Worm (Caenorhabditis elegans) whole organism, L3 larva: ENCODE data around the gene fbxb-83.
A peak's percentile ranks its signal among the peaks of the same experiment; 100 is the strongest.

ENCODE experiments used
- R02D3.7 ChIP-seq: fragments of 150-350 bp; optimal IDR thresholded peaks from 2 replicates; lab custom pipeline; 2014; ENCODE audit warnings: missing biosample characterization, missing genetic modification characterization
- aly-2 ChIP-seq: fragments of 150-350 bp; optimal IDR thresholded peaks from 2 replicates; lab custom pipeline; 2014; ENCODE audit warnings: missing biosample characterization, missing genetic modification characterization
- ama-1 ChIP-seq: fragments of 150-350 bp; optimal IDR thresholded peaks from 2 replicates; lab custom pipeline; 2018
- ceh-16 ChIP-seq: sonication (generic microtip); optimal IDR thresholded peaks from 2 replicates; lab custom pipeline; 2017; ENCODE audit warnings: missing biosample characterization, missing genetic modification characterization
- ceh-28 ChIP-seq: fragments of 150-350 bp; optimal IDR thresholded peaks from 2 replicates; lab custom pipeline; 2014; ENCODE audit warnings: missing biosample characterization, missing genetic modification reagents, missing genetic modification characterization
- daf-12 ChIP-seq: fragments of 150-350 bp; optimal IDR thresholded peaks from 2 replicates; lab custom pipeline; 2014; ENCODE audit warnings: missing biosample characterization, missing genetic modification reagents, missing genetic modification characterization
- elt-1 ChIP-seq: fragments of 150-350 bp; optimal IDR thresholded peaks from 2 replicates; lab custom pipeline; 2014; ENCODE audit warnings: missing biosample characterization, missing genetic modification characterization
- elt-2 ChIP-seq: sonication (generic microtip); optimal IDR thresholded peaks from 2 replicates; lab custom pipeline; 2016; ENCODE audit warnings: missing genetic modification reagents, mild to moderate bottlenecking, missing genetic modification characterization, missing compliant biosample characterization
- fkh-10 ChIP-seq: sonication (generic microtip); optimal IDR thresholded peaks from 2 replicates; lab custom pipeline; 2017; ENCODE audit warnings: missing biosample characterization, missing genetic modification reagents, missing genetic modification characterization
- fkh-2 ChIP-seq: fragments of 150-350 bp; optimal IDR thresholded peaks from 2 replicates; lab custom pipeline; 2014; ENCODE audit warnings: missing biosample characterization, missing genetic modification reagents, missing genetic modification characterization
- fos-1 ChIP-seq: fragments of 150-350 bp; optimal IDR thresholded peaks from 2 replicates; lab custom pipeline; 2014; ENCODE audit warnings: missing biosample characterization, missing genetic modification characterization
- hmg-11 ChIP-seq: sonication (generic microtip); optimal IDR thresholded peaks from 2 replicates; lab custom pipeline; 2016; ENCODE audit warnings: missing genetic modification characterization, missing compliant biosample characterization
- jun-1 ChIP-seq: fragments of 150-350 bp; optimal IDR thresholded peaks from 2 replicates; lab custom pipeline; 2014; ENCODE audit warnings: missing biosample characterization, missing genetic modification reagents, missing genetic modification characterization
- lin-15B ChIP-seq: fragments of 150-350 bp; optimal IDR thresholded peaks from 2 replicates; lab custom pipeline; 2014; ENCODE audit warnings: missing biosample characterization, missing genetic modification characterization
- lin-39 ChIP-seq: fragments of 150-350 bp; optimal IDR thresholded peaks from 2 replicates; lab custom pipeline; 2018; ENCODE audit warnings: missing biosample characterization, missing genetic modification reagents, missing genetic modification characterization
- mdl-1 ChIP-seq: fragments of 150-350 bp; optimal IDR thresholded peaks from 2 replicates; lab custom pipeline; 2014; ENCODE audit warnings: missing biosample characterization, missing genetic modification characterization
- mml-1 ChIP-seq: fragments of 150-350 bp; sonication (generic microtip); optimal IDR thresholded peaks from 3 replicates; lab custom pipeline; 2014; ENCODE audit warnings: missing biosample characterization, missing genetic modification characterization
- nfya-1 ChIP-seq: sonication (generic microtip); optimal IDR thresholded peaks from 2 replicates; lab custom pipeline; 2017; ENCODE audit warnings: missing genetic modification characterization, mild to moderate bottlenecking, missing compliant biosample characterization, antibody characterized with exemption, moderate library complexity; ENCODE audit not compliant: insufficient read depth
- nhr-12 ChIP-seq: fragments of 150-350 bp; optimal IDR thresholded peaks from 2 replicates; lab custom pipeline; 2014; ENCODE audit warnings: missing biosample characterization, missing genetic modification characterization
- nhr-28 ChIP-seq: fragments of 150-350 bp; optimal IDR thresholded peaks from 2 replicates; lab custom pipeline; 2014; ENCODE audit warnings: missing biosample characterization, missing genetic modification characterization
- nhr-76 ChIP-seq: fragments of 150-350 bp; sonication (generic microtip); optimal IDR thresholded peaks from 5 replicates; lab custom pipeline; 2014; ENCODE audit warnings: missing biosample characterization, missing genetic modification characterization
- pha-4 ChIP-seq: fragments of 150-350 bp; optimal IDR thresholded peaks from 2 replicates; lab custom pipeline; 2014; ENCODE audit warnings: missing biosample characterization, missing genetic modification reagents, missing genetic modification characterization
- skn-1 ChIP-seq: fragments of 150-350 bp; optimal IDR thresholded peaks from 2 replicates; lab custom pipeline; 2014; ENCODE audit warnings: missing biosample characterization, missing genetic modification characterization
- zag-1 ChIP-seq: fragments of 150-350 bp; optimal IDR thresholded peaks from 2 replicates; lab custom pipeline; 2014; ENCODE audit warnings: missing biosample characterization, missing genetic modification characterization
- ztf-11 ChIP-seq: fragments of 150-350 bp; optimal IDR thresholded peaks from 2 replicates; lab custom pipeline; 2014; ENCODE audit warnings: missing biosample characterization, missing genetic modification characterization

fbxb-83 gene

DNA sequence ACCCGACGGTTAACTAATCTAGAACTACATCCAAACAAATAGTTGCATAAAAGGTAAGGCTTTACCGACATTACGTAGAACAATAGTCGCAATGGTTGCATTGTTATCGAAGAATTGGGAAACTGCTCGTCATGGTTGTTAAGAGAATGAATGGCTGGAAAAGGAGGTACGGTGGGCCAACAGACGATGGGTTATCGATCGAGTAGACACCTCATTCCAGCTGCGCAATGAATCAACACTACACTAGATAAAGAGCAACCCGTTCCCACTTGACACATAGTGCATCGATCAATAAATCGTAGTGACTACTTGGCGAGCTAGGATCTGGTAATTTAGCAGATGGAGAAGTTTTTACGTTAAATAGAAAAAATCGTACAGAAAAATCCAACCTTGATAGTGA lies at the start of gene fbxb-83, which contains the start of gene T17A3.12:
Gene fbxb-83 (minus strand): TSS at position 134 of the 400 bp plus-strand sequence.
Gene T17A3.12 (minus strand): TSS at position 101 of the 400 bp plus-strand sequence.
- no peak for TF ChIP-seq nfya-1 (tag; lab: Kevin White, UChicago)
- no peak for TF ChIP-seq mdl-1 (tag; lab: Kevin White, UChicago)
- no peak for TF ChIP-seq fos-1
- TF ChIP-seq elt-2 (tag; lab: Kevin White, UChicago), result no peak
- TF ChIP-seq ztf-11 (tag; lab: Kevin White, UChicago), result no peak

DNA sequence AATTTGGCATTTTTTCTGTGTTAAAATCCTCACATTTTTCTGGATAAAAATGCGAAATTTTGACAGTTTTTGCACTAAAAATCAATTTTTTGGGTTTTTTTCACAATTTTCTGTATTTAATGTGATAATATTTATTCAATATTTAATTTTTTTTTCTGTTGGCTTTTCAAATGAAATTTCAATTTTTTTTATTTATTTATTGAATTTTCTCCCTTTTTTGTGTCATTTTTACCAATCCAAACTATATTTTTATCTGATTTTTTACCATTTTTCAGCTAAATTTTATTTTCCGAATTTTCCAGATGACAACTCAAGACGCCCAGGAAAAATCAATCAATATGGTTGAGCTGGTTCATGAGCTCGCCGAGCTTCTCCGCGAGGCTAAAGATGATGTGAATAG lies 49.1 kb upstream of the fbxb-83 start, which contains the start of gene F40G9.17:
Gene F40G9.17 (plus strand): TSS at position 301 of the 400 bp plus-strand sequence.
- no peak for TF ChIP-seq fos-1
- no peak for TF ChIP-seq mml-1 (tag; lab: Kevin White, UChicago)
- TF ChIP-seq nfya-1 (tag; lab: Kevin White, UChicago), result no peak
- no peak for TF ChIP-seq nhr-12 (tag; lab: Kevin White, UChicago)
- no peak for TF ChIP-seq hmg-11 (tag; lab: Kevin White, UChicago)
- no peak for TF ChIP-seq lin-39 (tag; lab: Kevin White, UChicago)

DNA sequence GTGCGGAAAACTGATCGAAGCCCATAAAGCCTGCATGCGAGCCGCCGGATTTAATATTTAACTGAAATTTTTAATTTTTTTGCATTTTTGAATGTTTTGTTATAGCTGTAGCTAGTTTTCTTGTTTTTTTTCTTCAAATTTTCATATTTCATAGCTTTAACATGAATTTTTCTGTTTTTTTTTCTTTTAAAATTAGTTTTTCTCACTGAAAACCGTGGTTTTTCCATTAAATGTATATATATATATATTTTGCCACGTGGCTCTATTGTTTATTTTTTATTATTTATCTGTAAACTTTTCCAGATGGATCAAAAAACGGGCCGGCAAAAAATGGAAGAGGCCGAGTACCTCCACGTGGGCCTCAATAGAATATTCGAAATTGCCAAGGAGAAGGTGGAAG lies 46.8 kb upstream of the fbxb-83 start, which contains the start of gene sec-20:
Gene sec-20 (plus strand): TSS at position 301 of the 400 bp plus-strand sequence.
- TF ChIP-seq fkh-2 (tag; lab: Kevin White, UChicago) (no peak), fkh-10 (GFP tag; lab: Kevin White, UChicago) (no peak), ceh-16 (tag; lab: Kevin White, UChicago) (no peak), jun-1 (tag; lab: Kevin White, UChicago) (no peak), ama-1 (lab: Kevin White, UChicago) (no peak), nhr-28 (tag; lab: Kevin White, UChicago) (no peak), nfya-1 (tag; lab: Kevin White, UChicago) (no peak), elt-1 (tag; lab: Kevin White, UChicago) (no peak), nhr-76 (tag; lab: Kevin White, UChicago) (no peak)

DNA sequence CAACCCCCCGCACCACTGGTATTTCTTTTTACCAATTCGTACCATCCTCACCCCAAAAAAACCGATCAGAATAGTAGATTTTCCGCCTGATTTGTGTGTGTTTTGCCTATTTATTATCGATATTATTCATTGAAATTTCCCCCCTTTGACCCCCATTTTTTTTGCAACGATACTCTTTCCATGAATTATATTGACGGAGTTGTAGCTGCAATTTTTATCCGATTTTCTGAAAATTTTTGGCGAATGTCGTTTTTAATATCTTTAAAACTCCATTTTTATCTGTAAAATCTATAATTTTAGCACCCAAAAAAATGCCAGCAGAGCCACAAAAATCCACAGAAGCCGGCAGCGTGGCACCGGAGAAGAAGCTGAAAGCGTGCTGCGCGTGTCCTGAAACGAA lies 45.7 kb upstream of the fbxb-83 start, which contains the start of gene cox-17:
Gene cox-17 (plus strand): TSS at position 301 of the 400 bp plus-strand sequence.
- TF ChIP-seq zag-1 (tag; lab: Kevin White, UChicago), result no peak
- peak; percentile 6 for TF ChIP-seq elt-2 (tag; lab: Kevin White, UChicago)
- no peak for TF ChIP-seq skn-1 (tag; lab: Kevin White, UChicago)

DNA sequence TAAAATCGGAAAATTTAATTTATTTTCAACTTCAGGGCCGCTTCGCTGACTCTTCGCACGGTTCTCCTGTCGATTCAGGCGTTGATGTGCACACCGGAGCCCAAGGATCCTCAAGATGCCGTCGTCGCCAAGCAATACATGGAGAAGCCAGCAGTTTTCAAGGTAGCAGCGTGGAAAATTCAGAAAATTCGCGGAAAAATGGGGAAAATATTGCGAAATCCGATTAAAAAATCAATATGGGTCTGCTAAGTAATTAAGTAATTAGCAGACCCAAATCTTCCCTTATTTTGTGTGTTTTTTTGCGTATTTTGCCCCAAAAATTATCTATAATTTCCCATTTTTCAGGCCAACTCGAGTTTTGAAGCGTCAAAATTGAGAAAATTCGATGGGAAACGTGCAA lies 44.3 kb upstream of the fbxb-83 start:
- TF ChIP-seq aly-2 (tag; lab: Kevin White, UChicago) (no peak), ztf-11 (tag; lab: Kevin White, UChicago) (no peak), R02D3.7 (tag; lab: Kevin White, UChicago) (no peak), elt-1 (tag; lab: Kevin White, UChicago) (no peak), ceh-16 (tag; lab: Kevin White, UChicago) (no peak), nfya-1 (tag; lab: Kevin White, UChicago) (no peak), daf-12 (tag; lab: Kevin White, UChicago) (no peak)

DNA sequence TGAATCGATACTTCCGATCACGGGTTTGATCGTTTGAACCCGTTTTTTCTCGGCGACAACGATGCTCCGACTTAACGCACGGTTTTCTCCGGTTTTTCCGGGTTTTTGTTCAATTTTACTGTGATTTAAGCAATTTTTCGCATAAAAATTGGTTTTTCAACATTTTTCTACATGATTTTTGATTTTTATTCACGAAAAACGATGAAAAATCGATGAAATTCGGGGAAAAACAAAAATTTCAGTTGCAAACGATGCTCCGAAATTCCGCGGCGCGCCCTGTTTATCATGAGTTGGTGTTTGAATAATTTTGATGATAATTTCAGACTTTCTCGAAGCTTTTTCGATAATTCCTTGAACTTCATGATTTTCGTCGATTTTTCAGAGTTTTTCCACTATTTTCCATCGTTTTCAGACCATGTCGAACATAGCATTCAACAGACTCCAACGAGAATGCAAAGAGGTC lies 43.4 kb upstream of the fbxb-83 start, which contains the start of gene ubc-20:
Gene ubc-20 (plus strand): TSS at position 413 of the 463 bp plus-strand sequence.
- TF ChIP-seq pha-4 (tag; lab: Kevin White, UChicago) (peak; percentile 51), ceh-28 (tag; lab: Kevin White, UChicago) (no peak), elt-2 (tag; lab: Kevin White, UChicago) (peak; percentile 42), hmg-11 (tag; lab: Kevin White, UChicago) (peak; percentile 39), mdl-1 (tag; lab: Kevin White, UChicago) (no peak), lin-15B (tag; lab: Kevin White, UChicago) (peak; percentile 15), nfya-1 (tag; lab: Kevin White, UChicago) (peak; percentile 29), skn-1 (tag; lab: Kevin White, UChicago) (peak; percentile 14)

DNA sequence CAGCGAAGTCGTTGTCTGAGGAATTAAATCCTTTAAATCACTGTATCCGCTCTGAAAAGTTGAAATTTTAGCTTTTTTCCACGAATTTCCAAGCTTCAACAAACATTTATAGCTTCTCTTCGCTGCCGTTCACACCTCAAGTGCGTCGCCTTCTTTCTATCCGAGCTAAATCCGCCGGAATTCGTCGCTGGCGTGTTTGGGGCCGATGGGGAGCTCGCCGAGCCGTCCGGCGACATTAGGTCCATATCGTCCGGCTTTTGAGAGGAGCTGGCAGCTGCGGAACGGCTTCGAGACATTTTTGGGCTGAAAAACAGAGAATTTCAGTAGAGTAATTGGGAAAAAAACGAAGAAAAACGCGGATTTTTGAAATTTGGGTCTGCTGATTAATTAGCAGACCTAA lies 42.8 kb upstream of the fbxb-83 start, which contains the start of gene mxl-2:
Gene mxl-2 (minus strand): TSS at position 303 of the 400 bp plus-strand sequence.
- TF ChIP-seq elt-1 (tag; lab: Kevin White, UChicago) (no peak), fos-1 (no peak)
- TF ChIP-seq, all 47 proteins: peak for 0
